Fruit fly (Drosophila melanogaster) Kc167 (cell line): ENCODE results near the gene CG7368.

Source experiments
- Myc ChIP-seq: fragments of >200 bp; optimal IDR thresholded peaks from 2 replicates; lab custom pipeline; 2017; ENCODE audit warnings: missing external identifiers
- h ChIP-seq: fragments of >200 bp; optimal IDR thresholded peaks from 3 replicates; lab custom pipeline; 2018; ENCODE audit warnings: missing external identifiers
- psq ChIP-seq: fragments of >200 bp; optimal IDR thresholded peaks from 2 replicates; lab custom pipeline; 2017; ENCODE audit warnings: missing external identifiers

dm6 chr3L:11623245-11623883, 26.4 kb downstream of the CG7368 start:
- TF ChIP-seq h (lab: Kevin White, UChicago) (no peak), psq (no peak), Myc (lab: Kevin White, UChicago) (no peak)
